Fruit fly (Drosophila melanogaster) whole organism, embryonic: Measurements from ENCODE around the gene PolA1.
A peak's percentile ranks its signal among the peaks of the same experiment; 100 is the strongest.

Experiments
- ATbp ChIP-seq: fragments of 200-800 bp; sonication (Bioruptor generic); optimal IDR thresholded peaks from 2 replicates; lab custom pipeline; 2017; ENCODE audit warnings: missing biosample characterization, mild to moderate bottlenecking, missing genetic modification characterization, missing genetic modification reagents
- BEAF-32 ChIP-seq: fragments of 200-800 bp; sonication (Bioruptor generic); optimal IDR thresholded peaks from 3 replicates; lab custom pipeline; 2017; ENCODE audit warnings: missing biosample characterization, missing genetic modification characterization, mild to moderate bottlenecking, moderate library complexity, missing genetic modification reagents
- CG10209 ChIP-seq: fragments of 200-800 bp; sonication (Bioruptor generic); optimal IDR thresholded peaks from 3 replicates; lab custom pipeline; 2017; ENCODE audit warnings: missing biosample characterization, mild to moderate bottlenecking, missing genetic modification characterization, missing genetic modification reagents
- CG10462 ChIP-seq: fragments of 200-800 bp; sonication (Bioruptor generic); optimal IDR thresholded peaks from 2 replicates; lab custom pipeline; 2016; ENCODE audit warnings: missing biosample characterization, missing genetic modification characterization
- CG11560 ChIP-seq: fragments of 200-800 bp; sonication (Bioruptor generic); IDR thresholded peaks from 3 replicates; pipeline ENCODE4 v1.3.6; 2022; ENCODE audit warnings: missing biosample characterization, missing genetic modification characterization
- CG12299 ChIP-seq: fragments of 200-800 bp; sonication (Bioruptor generic); optimal IDR thresholded peaks from 2 replicates; lab custom pipeline; 2018; ENCODE audit warnings: missing biosample characterization, mild to moderate bottlenecking, missing genetic modification characterization
- CG14014 ChIP-seq: fragments of 200-800 bp; sonication (Bioruptor generic); IDR thresholded peaks from 2 replicates; pipeline ENCODE4 v1.3.6; 2022; ENCODE audit warnings: missing biosample characterization, missing genetic modification characterization
- CG15479 ChIP-seq: fragments of 200-800 bp; sonication (Bioruptor generic); optimal IDR thresholded peaks from 3 replicates; lab custom pipeline; 2019; ENCODE audit warnings: missing biosample characterization, mild to moderate bottlenecking, missing genetic modification characterization, moderate library complexity
- CG15601 ChIP-seq: fragments of 200-800 bp; sonication (Bioruptor generic); optimal IDR thresholded peaks from 3 replicates; lab custom pipeline; 2019; ENCODE audit warnings: missing biosample characterization, mild to moderate bottlenecking, missing genetic modification characterization, moderate library complexity
- CG1603 ChIP-seq: fragments of 200-800 bp; sonication (Bioruptor generic); optimal IDR thresholded peaks from 2 replicates; lab custom pipeline; 2019; ENCODE audit warnings: missing biosample characterization, mild to moderate bottlenecking, missing genetic modification characterization, moderate library complexity
- CG17385 ChIP-seq: fragments of 200-800 bp; sonication (Bioruptor generic); optimal IDR thresholded peaks from 3 replicates; lab custom pipeline; 2018; ENCODE audit warnings: missing biosample characterization, mild to moderate bottlenecking, missing genetic modification characterization
- CG18599 ChIP-seq: fragments of 200-800 bp; sonication (Bioruptor generic); optimal IDR thresholded peaks from 3 replicates; lab custom pipeline; 2017; ENCODE audit warnings: missing biosample characterization, missing genetic modification characterization, mild to moderate bottlenecking, moderate library complexity, missing genetic modification reagents
- CG2120 ChIP-seq: fragments of 200-800 bp; sonication (Bioruptor generic); optimal IDR thresholded peaks from 3 replicates; lab custom pipeline; 2016; ENCODE audit warnings: missing biosample characterization, missing genetic modification characterization
- CG31441 ChIP-seq: fragments of 200-800 bp; sonication (Bioruptor generic); IDR thresholded peaks from 2 replicates; pipeline ENCODE4 v1.3.6; 2022; ENCODE audit warnings: missing biosample characterization, missing genetic modification characterization
- CG3281 ChIP-seq: fragments of 200-800 bp; sonication (Bioruptor generic); optimal IDR thresholded peaks from 3 replicates; lab custom pipeline; 2017; ENCODE audit warnings: missing biosample characterization, mild to moderate bottlenecking, missing genetic modification characterization
- CG3726 ChIP-seq: fragments of 200-800 bp; sonication (Bioruptor generic); IDR thresholded peaks from 3 replicates; pipeline ENCODE4, ENCODE4 v1.3.6; 2022; ENCODE audit warnings: missing biosample characterization, missing genetic modification characterization
- CG6791 ChIP-seq: fragments of 200-800 bp; sonication (Bioruptor generic); IDR thresholded peaks from 3 replicates; pipeline ENCODE4 v1.3.6; 2022; ENCODE audit warnings: missing biosample characterization, missing genetic modification characterization; ENCODE audit not compliant: partially characterized antibody
- CG7357 ChIP-seq: fragments of 200-800 bp; sonication (Bioruptor generic); IDR thresholded peaks from 3 replicates; pipeline ENCODE4 v1.3.6; 2022; ENCODE audit warnings: missing biosample characterization, missing genetic modification characterization
- CG8281 ChIP-seq: fragments of 200-800 bp; sonication (Bioruptor generic); optimal IDR thresholded peaks from 2 replicates; lab custom pipeline; 2018; ENCODE audit warnings: missing biosample characterization, mild to moderate bottlenecking, missing genetic modification characterization, moderate library complexity
- CG9437 ChIP-seq: fragments of 200-800 bp; sonication (Bioruptor generic); optimal IDR thresholded peaks from 2 replicates; lab custom pipeline; 2018; ENCODE audit warnings: missing biosample characterization, mild to moderate bottlenecking, missing genetic modification characterization
- Dp ChIP-seq: fragments of 200-800 bp; sonication (Bioruptor generic); optimal IDR thresholded peaks from 2 replicates; lab custom pipeline; 2018; ENCODE audit warnings: missing biosample characterization, mild to moderate bottlenecking, missing genetic modification characterization, moderate library complexity
- Fer1 ChIP-seq: fragments of 200-800 bp; sonication (Bioruptor generic); optimal IDR thresholded peaks from 2 replicates; lab custom pipeline; 2017; ENCODE audit warnings: missing biosample characterization, mild to moderate bottlenecking, missing genetic modification characterization
- Fer2 ChIP-seq: fragments of 200-800 bp; sonication (Bioruptor generic); optimal IDR thresholded peaks from 2 replicates; lab custom pipeline; 2018; ENCODE audit warnings: missing biosample characterization, mild to moderate bottlenecking, missing genetic modification characterization, moderate library complexity
- Hey ChIP-seq: fragments of 200-800 bp; sonication (Bioruptor generic); optimal IDR thresholded peaks from 3 replicates; lab custom pipeline; 2018; ENCODE audit warnings: missing biosample characterization, mild to moderate bottlenecking, missing genetic modification characterization
- Hmx ChIP-seq: fragments of 200-800 bp; sonication (Bioruptor generic); optimal IDR thresholded peaks from 2 replicates; lab custom pipeline; 2016; ENCODE audit warnings: missing biosample characterization, missing genetic modification characterization
- Hsf ChIP-seq: fragments of 200-800 bp; sonication (Bioruptor generic); optimal IDR thresholded peaks from 3 replicates; lab custom pipeline; 2016; ENCODE audit warnings: missing biosample characterization, missing genetic modification characterization
- Lhr ChIP-seq: fragments of 200-800 bp; sonication (Bioruptor generic); optimal IDR thresholded peaks from 3 replicates; lab custom pipeline; 2017; ENCODE audit warnings: mild to moderate bottlenecking, missing biosample characterization, missing genetic modification reagents, missing genetic modification characterization
- Max ChIP-seq: fragments of 200-800 bp; sonication (Bioruptor generic); optimal IDR thresholded peaks from 2 replicates; lab custom pipeline; 2016; ENCODE audit warnings: missing biosample characterization, mild to moderate bottlenecking, missing genetic modification characterization
- Mes4 ChIP-seq: fragments of 200-800 bp; sonication (Bioruptor generic); optimal IDR thresholded peaks from 2 replicates; lab custom pipeline; 2016; ENCODE audit warnings: missing biosample characterization, missing genetic modification characterization
- Myb ChIP-seq: fragments of 200-800 bp; sonication (Bioruptor generic); optimal IDR thresholded peaks from 2 replicates; lab custom pipeline; 2016; ENCODE audit warnings: missing biosample characterization, missing genetic modification characterization
- NK7.1 ChIP-seq: fragments of 200-800 bp; sonication (Bioruptor generic); optimal IDR thresholded peaks from 3 replicates; lab custom pipeline; 2016; ENCODE audit warnings: missing biosample characterization, missing genetic modification characterization
- Neu2 ChIP-seq: fragments of 200-800 bp; sonication (Bioruptor generic); optimal IDR thresholded peaks from 3 replicates; lab custom pipeline; 2016; ENCODE audit warnings: missing biosample characterization, missing genetic modification characterization, borderline replicate concordance
- Nf-YC ChIP-seq: fragments of 200-800 bp; optimal IDR thresholded peaks from 3 replicates; lab custom pipeline; 2019; ENCODE audit warnings: missing biosample characterization, mild to moderate bottlenecking, missing genetic modification characterization, moderate library complexity
- Pdp1 ChIP-seq, 2 experiments: fragments of 200-800 bp; sonication (Bioruptor generic); optimal IDR thresholded peaks; 3 replicates each; lab custom pipeline; 2016; ENCODE audit warnings: missing biosample characterization in 2 of 2, missing genetic modification characterization in 2 of 2, mild to moderate bottlenecking in 1 of 2, moderate library complexity in 1 of 2
- TFAM ChIP-seq: fragments of 200-800 bp; sonication (Bioruptor generic); optimal IDR thresholded peaks from 2 replicates; lab custom pipeline; 2017; ENCODE audit warnings: missing biosample characterization, missing genetic modification characterization, inconsistent platforms
- Taf1 ChIP-seq: fragments of 200-800 bp; sonication (Bioruptor generic); IDR thresholded peaks from 2 replicates; pipeline ENCODE4 v1.3.6; 2022; ENCODE audit warnings: missing biosample characterization, missing genetic modification characterization
- Usf ChIP-seq: fragments of 200-800 bp; sonication (Bioruptor generic); optimal IDR thresholded peaks from 2 replicates; lab custom pipeline; 2017; ENCODE audit warnings: missing genotype, missing biosample characterization, missing genetic modification characterization
- Xrp1 ChIP-seq: fragments of 200-800 bp; sonication (Bioruptor generic); IDR thresholded peaks from 2 replicates; pipeline ENCODE4 v1.3.6; 2022; ENCODE audit warnings: missing biosample characterization, missing genetic modification characterization
- bab2 ChIP-seq: fragments of 200-800 bp; sonication (Bioruptor generic); optimal IDR thresholded peaks from 2 replicates; lab custom pipeline; 2016; ENCODE audit warnings: missing biosample characterization, missing genetic modification characterization
- chif ChIP-seq, 2 experiments: fragments of 200-800 bp; sonication (Bioruptor generic); optimal IDR thresholded peaks; 3 replicates each; lab custom pipeline; 2016; ENCODE audit warnings: missing biosample characterization in 2 of 2, missing genetic modification characterization in 2 of 2
- da ChIP-seq: fragments of 200-800 bp; sonication (Bioruptor generic); optimal IDR thresholded peaks from 2 replicates; lab custom pipeline; 2016; ENCODE audit warnings: missing biosample characterization, missing genetic modification characterization
- dm ChIP-seq: fragments of 200-800 bp; sonication (Bioruptor generic); optimal IDR thresholded peaks from 3 replicates; lab custom pipeline; 2016; ENCODE audit warnings: missing biosample characterization, missing genetic modification characterization
- gcm2 ChIP-seq: fragments of 200-800 bp; sonication (Bioruptor generic); optimal IDR thresholded peaks from 2 replicates; lab custom pipeline; 2016; ENCODE audit warnings: missing biosample characterization, missing genetic modification characterization
- hkb ChIP-seq, 2 experiments: fragments of 200-800 bp in 1 of 2; fragments of >200 bp in 1 of 2; sonication (Bioruptor generic) in 1 of 2; IDR thresholded peaks in 1 of 2; optimal IDR thresholded peaks in 1 of 2; 2 replicates each; pipeline versions ENCODE4 v1.3.6 to Lab custom; 2017 to 2022; ENCODE audit warnings: missing biosample characterization in 1 of 2, missing genetic modification characterization in 1 of 2
- inv ChIP-seq: fragments of 200-800 bp; sonication (Bioruptor generic); IDR thresholded peaks from 2 replicates; pipeline ENCODE4 v1.3.6; 2022; ENCODE audit warnings: missing biosample characterization, missing genetic modification characterization; ENCODE audit not compliant: partially characterized antibody
- jumu ChIP-seq: fragments of 200-800 bp; sonication (Bioruptor generic); optimal IDR thresholded peaks from 3 replicates; lab custom pipeline; 2016; ENCODE audit warnings: missing biosample characterization, missing genetic modification characterization
- lmd ChIP-seq: fragments of 200-800 bp; sonication (Bioruptor generic); IDR thresholded peaks from 2 replicates; pipeline ENCODE4 v1.3.6; 2022; ENCODE audit warnings: missing biosample characterization, missing genetic modification characterization
- lola ChIP-seq, 3 experiments: fragments of >200 bp in 2 of 3; fragments of 200-800 bp in 1 of 3; sonication (Bioruptor generic) in 1 of 3; optimal IDR thresholded peaks; 2 replicates each; lab custom pipeline; 2017 to 2019; ENCODE audit warnings: missing biosample characterization in 3 of 3, missing genetic modification characterization in 3 of 3, mild to moderate bottlenecking in 1 of 3, moderate library complexity in 1 of 3
- sim ChIP-seq: fragments of 200-800 bp; sonication (Bioruptor generic); IDR thresholded peaks from 2 replicates; pipeline ENCODE4 v1.3.6; 2022; ENCODE audit warnings: missing biosample characterization, missing genetic modification characterization

Gene PolA1

dm6 chr3R:21662501-21663007, 9.0 kb downstream of the PolA1 start, which contains the start of gene Archease (continued):
- no peak for TF ChIP-seq CG6791 (GFP tag; lab: Robert Waterston, UW)
- peak; percentile 21 for TF ChIP-seq bab2 (GFP tag; lab: Kevin White, UChicago)
- no peak for TF ChIP-seq Neu2
- TF ChIP-seq chif (GFP tag; optimal IDR thresholded peaks at IDR 0.05; lab: Kevin White, UChicago), result peak in 1 of 2 experiments; percentile 15
- no peak for TF ChIP-seq CG10462 (GFP tag; lab: Kevin White, UChicago)
- TF ChIP-seq TFAM (GFP tag; lab: Kevin White, UChicago), result no peak
- peak; percentile 47 for TF ChIP-seq dm
- no peak for TF ChIP-seq lmd (GFP tag; lab: Robert Waterston, UW)
- TF ChIP-seq CG11560 (tag; lab: Robert Waterston, UW), result no peak
- TF ChIP-seq CG2120 (GFP tag; lab: Kevin White, UChicago), result peak; percentile 66
- TF ChIP-seq Lhr (GFP tag; lab: Kevin White, UChicago), result peak; percentile 24
- peak; percentile 43 for TF ChIP-seq CG1603 (tag; lab: Kevin White, UChicago)
- TF ChIP-seq CG9437 (GFP tag; lab: Kevin White, UChicago), result peak; percentile 6
- TF ChIP-seq Dp, result peak; percentile 59
- TF ChIP-seq CG7357 (GFP tag; lab: Robert Waterston, UW), result no peak
- TF ChIP-seq Max (GFP tag; lab: Kevin White, UChicago), result peak; percentile 23
- peak; percentile 72 for TF ChIP-seq Xrp1 (GFP tag; lab: Robert Waterston, UW)
- TF ChIP-seq Mes4 (GFP tag; lab: Kevin White, UChicago), result no peak
- TF ChIP-seq lola (GFP tag; optimal IDR thresholded peaks at IDR 0.05; lab: Kevin White, UChicago), result peak in 1 of 3 experiments; percentile 18
- peak; percentile 75 for TF ChIP-seq CG3281 (GFP tag; lab: Kevin White, UChicago)
- TF ChIP-seq Usf (GFP tag; lab: Kevin White, UChicago), result no peak
- peak; percentile 71 for TF ChIP-seq CG12299 (tag; lab: Kevin White, UChicago)
- TF ChIP-seq ATbp (GFP tag; lab: Kevin White, UChicago), result peak; percentile 22
- peak; percentile 49 for TF ChIP-seq Myb (GFP tag; lab: Kevin White, UChicago)
- no peak for TF ChIP-seq Hey (tag; lab: Kevin White, UChicago)
- no peak for TF ChIP-seq gcm2 (GFP tag; lab: Kevin White, UChicago)
- no peak for TF ChIP-seq CG15479
- no peak for TF ChIP-seq sim
- no peak for TF ChIP-seq CG18599 (GFP tag; lab: Kevin White, UChicago)
- TF ChIP-seq jumu (GFP tag; lab: Kevin White, UChicago), result no peak
- TF ChIP-seq Pdp1 (GFP tag; optimal IDR thresholded peaks at IDR 0.05; lab: Kevin White, UChicago), result peak in 1 of 2 experiments; percentile 4
- peak; percentile 65 for TF ChIP-seq CG17385
- no peak for TF ChIP-seq inv (GFP tag; lab: Robert Waterston, UW)
- peak; percentile 64 for TF ChIP-seq CG31441 (GFP tag; lab: Robert Waterston, UW)
- peak; percentile 2 for TF ChIP-seq CG10209
- peak; percentile 69; the same call in 1 of the 2 replicates for TF ChIP-seq CG14014 (GFP tag; lab: Robert Waterston, UW)
- peak; percentile 34 for TF ChIP-seq Fer2
- no peak for TF ChIP-seq CG8281 (tag; lab: Kevin White, UChicago)
- TF ChIP-seq Hsf (GFP tag; lab: Kevin White, UChicago), result peak; percentile 45
- TF ChIP-seq BEAF-32, result peak; percentile 36
- no peak for TF ChIP-seq Taf1 (GFP tag; lab: Robert Waterston, UW)
- peak; percentile 23 for TF ChIP-seq Hmx
- peak; percentile 82 for TF ChIP-seq Fer1
- no peak for TF ChIP-seq NK7.1 (GFP tag; lab: Kevin White, UChicago)
- no peak for TF ChIP-seq CG3726 (GFP tag; lab: Robert Waterston, UW)
- TF ChIP-seq da, result no peak
- TF ChIP-seq CG15601 (tag; lab: Kevin White, UChicago), result peak; percentile 48
- TF ChIP-seq hkb (optimal IDR thresholded peaks at IDR 0.05; lab: Kevin White, UChicago), result no peak
- peak; percentile 74 for TF ChIP-seq hkb (GFP tag; IDR thresholded peaks at IDR 0.05; lab: Robert Waterston, UW)
- peak; percentile 63 for TF ChIP-seq Nf-YC (tag; lab: Kevin White, UChicago)
